Worm (Caenorhabditis elegans): ENCODE data around the gene nhr-140.
A peak's percentile ranks its signal among the peaks of the same experiment; 100 is the strongest.

nhr-140 gene

ce11 chrV:7003850-7004249 is 14.4 kb upstream of the nhr-140 start, which contains the start of gene srab-4:
Gene srab-4, plus strand, starts transcription at chrV:7004150.
- TF ChIP-seq C34F6.9 (tag; optimal IDR thresholded peaks at IDR 0.05), result no peak
- TF ChIP-seq Y55F3AM.14 (GFP tag; optimal IDR thresholded peaks at IDR 0.05), result no peak
- no peak for TF ChIP-seq mdl-1 (tag; optimal IDR thresholded peaks at IDR 0.05)
- no peak for TF ChIP-seq gmeb-1 (tag; optimal IDR thresholded peaks at IDR 0.05)
- TF ChIP-seq nhr-129 (tag; optimal IDR thresholded peaks at IDR 0.05), result no peak
- TF ChIP-seq R02D3.7 (tag; optimal IDR thresholded peaks at IDR 0.05), result no peak
- no peak for TF ChIP-seq sma-9 (GFP tag; optimal IDR thresholded peaks at IDR 0.05)
- TF ChIP-seq sma-9 (tag; optimal IDR thresholded peaks at IDR 0.05), result no peak
- no peak for TF ChIP-seq peb-1 (tag; optimal IDR thresholded peaks at IDR 0.05)
- TF ChIP-seq sma-3 (GFP tag; optimal IDR thresholded peaks at IDR 0.05), result no peak

ce11 chrV:7000734-7001133 is 11.3 kb upstream of the nhr-140 start:
- TF ChIP-seq F13H6.1 (tag; optimal IDR thresholded peaks at IDR 0.05) (no peak), ZK546.5 (tag; optimal IDR thresholded peaks at IDR 0.05) (no peak), mab-5 (tag; optimal IDR thresholded peaks at IDR 0.05) (no peak), mdl-1 (tag; optimal IDR thresholded peaks at IDR 0.05) (no peak), elt-3 (tag; optimal IDR thresholded peaks at IDR 0.05) (no peak), lsy-2 (tag; optimal IDR thresholded peaks at IDR 0.05) (no peak), snpc-4 (tag; optimal IDR thresholded peaks at IDR 0.05) (no peak), Y55F3AM.14 (GFP tag; optimal IDR thresholded peaks at IDR 0.05) (no peak)

ce11 chrV:6998303-6998884 is 8.9 kb upstream of the nhr-140 start, which contains the start of gene nhr-42:
Gene nhr-42, plus strand, starts transcription at chrV:6998819.
- TF ChIP-seq lin-39 (tag; optimal IDR thresholded peaks at IDR 0.05) (no peak), ceh-16 (tag; optimal IDR thresholded peaks at IDR 0.05) (no peak), elt-3 (tag; optimal IDR thresholded peaks at IDR 0.05) (no peak), unc-55 (GFP tag; optimal IDR thresholded peaks at IDR 0.05) (no peak), unc-62 (GFP tag; optimal IDR thresholded peaks at IDR 0.05) (no peak), ztf-4 (tag; optimal IDR thresholded peaks at IDR 0.05) (no peak), lsy-2 (tag; optimal IDR thresholded peaks at IDR 0.05) (no peak), nhr-23 (tag; optimal IDR thresholded peaks at IDR 0.05) (no peak), mab-5 (tag; optimal IDR thresholded peaks at IDR 0.05) (no peak), F13H6.1 (tag; optimal IDR thresholded peaks at IDR 0.05) (peak; percentile 5), egl-27 (tag; optimal IDR thresholded peaks at IDR 0.05) (no peak), sma-3 (GFP tag; optimal IDR thresholded peaks at IDR 0.05) (peak; percentile 37), blmp-1 (tag; optimal IDR thresholded peaks at IDR 0.05; ENCODE audit: insufficient read depth) (no peak), alr-1 (tag; optimal IDR thresholded peaks at IDR 0.05) (no peak), snpc-4 (tag; optimal IDR thresholded peaks at IDR 0.05) (no peak), ZK546.5 (tag; optimal IDR thresholded peaks at IDR 0.05) (no peak), lin-11 (tag; optimal IDR thresholded peaks at IDR 0.05) (no peak), lin-13 (GFP tag; optimal IDR thresholded peaks at IDR 0.05) (no peak), gmeb-1 (tag; optimal IDR thresholded peaks at IDR 0.05) (no peak), unc-39 (tag; optimal IDR thresholded peaks at IDR 0.05) (no peak), ama-1 (optimal IDR thresholded peaks at IDR 0.05) (no peak), mdl-1 (tag; optimal IDR thresholded peaks at IDR 0.05) (peak; percentile 2 to 20), C34F6.9 (tag; optimal IDR thresholded peaks at IDR 0.05) (peak; percentile 51), sem-4 (tag; optimal IDR thresholded peaks at IDR 0.05) (no peak), mbf-1 (tag; optimal IDR thresholded peaks at IDR 0.05) (no peak), R02D3.7 (tag; optimal IDR thresholded peaks at IDR 0.05) (no peak), crh-2 (tag; optimal IDR thresholded peaks at IDR 0.05) (peak; percentile 33), fos-1 (tag; optimal IDR thresholded peaks at IDR 0.05) (no peak), nhr-6 (tag; optimal IDR thresholded peaks at IDR 0.05) (no peak), nhr-12 (tag; optimal IDR thresholded peaks at IDR 0.05) (no peak), ztf-1 (GFP tag; conservative IDR thresholded peaks at IDR 0.05) (no peak), nhr-77 (tag; optimal IDR thresholded peaks at IDR 0.05) (no peak), nhr-10 (tag; optimal IDR thresholded peaks at IDR 0.05) (no peak), nhr-129 (tag; optimal IDR thresholded peaks at IDR 0.05) (peak; percentile 16), nhr-25 (tag; optimal IDR thresholded peaks at IDR 0.05) (peak; percentile 60), elt-1 (tag; optimal IDR thresholded peaks at IDR 0.05) (no peak), ceh-82 (tag; optimal IDR thresholded peaks at IDR 0.05) (no peak), zag-1 (tag; optimal IDR thresholded peaks at IDR 0.05) (no peak), nhr-237 (tag; optimal IDR thresholded peaks at IDR 0.05) (no peak), Y55F3AM.14 (GFP tag; optimal IDR thresholded peaks at IDR 0.05) (no peak), aly-2 (tag; optimal IDR thresholded peaks at IDR 0.05) (no peak), peb-1 (tag; optimal IDR thresholded peaks at IDR 0.05) (no peak), dmd-4 (tag; optimal IDR thresholded peaks at IDR 0.05) (no peak), skn-1 (tag; optimal IDR thresholded peaks at IDR 0.05) (no peak), ztf-11 (tag; optimal IDR thresholded peaks at IDR 0.05) (no peak), nhr-11 (tag; optimal IDR thresholded peaks at IDR 0.05) (no peak), nhr-21 (tag; optimal IDR thresholded peaks at IDR 0.05) (no peak), sma-9 (GFP tag; optimal IDR thresholded peaks at IDR 0.05) (peak; percentile 55), sma-9 (tag; optimal IDR thresholded peaks at IDR 0.05) (no peak)
